Worm (Caenorhabditis elegans) whole organism, L4/young adult: Measurements from ENCODE around the gene R10E11.5.

Experiments used
- W03F9.2 ChIP-seq: fragments of 150-350 bp; optimal IDR thresholded peaks from 2 replicates; lab custom pipeline; 2014; ENCODE audit warnings: missing biosample characterization, missing genetic modification characterization
- dao-5 ChIP-seq: sonication (generic microtip); optimal IDR thresholded peaks from 2 replicates; lab custom pipeline; 2016; ENCODE audit warnings: missing genotype, missing genetic modification characterization, moderate library complexity, missing compliant biosample characterization
- him-1 ChIP-seq: sonication (generic microtip); optimal IDR thresholded peaks from 2 replicates; lab custom pipeline; 2016; ENCODE audit warnings: missing genotype, missing genetic modification reagents, missing genetic modification characterization, missing compliant biosample characterization

ce11 chrIII:9767095-9767494 lies 22.4 kb downstream of the R10E11.5 start:
- TF ChIP-seq him-1 (tag; lab: Kevin White, UChicago) (no peak), dao-5 (tag; lab: Kevin White, UChicago) (no peak), W03F9.2 (no peak)
